Worm (Caenorhabditis elegans) whole organism, L2 larva: Measurements from ENCODE around the gene C25H3.11.

Experiments used
- C34F6.9 ChIP-seq: fragments of 150-350 bp; optimal IDR thresholded peaks from 2 replicates; lab custom pipeline; 2014; ENCODE audit warnings: missing biosample characterization, missing genetic modification characterization
- F13H6.1 ChIP-seq: sonication (generic microtip); optimal IDR thresholded peaks from 2 replicates; lab custom pipeline; 2016; ENCODE audit warnings: missing genetic modification characterization, missing compliant biosample characterization
- R02D3.7 ChIP-seq: fragments of 150-350 bp; optimal IDR thresholded peaks from 2 replicates; lab custom pipeline; 2014; ENCODE audit warnings: missing biosample characterization, missing genetic modification characterization
- Y55F3AM.14 ChIP-seq: fragments of 200-800 bp; sonication (Bioruptor generic); optimal IDR thresholded peaks from 2 replicates; lab custom pipeline; 2018; ENCODE audit warnings: mild to moderate bottlenecking, missing genetic modification characterization, missing compliant biosample characterization
- alr-1 ChIP-seq: fragments of 150-350 bp; optimal IDR thresholded peaks from 2 replicates; lab custom pipeline; 2014; ENCODE audit warnings: missing biosample characterization, missing genetic modification characterization
- aly-2 ChIP-seq: fragments of 150-350 bp; optimal IDR thresholded peaks from 2 replicates; lab custom pipeline; 2014; ENCODE audit warnings: missing biosample characterization, missing genetic modification characterization
- blmp-1 ChIP-seq: sonication (generic microtip); optimal IDR thresholded peaks from 2 replicates; lab custom pipeline; 2017; ENCODE audit warnings: missing genetic modification characterization, mild to moderate bottlenecking, missing compliant biosample characterization, antibody characterized with exemption, moderate library complexity; ENCODE audit not compliant: insufficient read depth
- ceh-16 ChIP-seq: fragments of 150-350 bp; optimal IDR thresholded peaks from 2 replicates; lab custom pipeline; 2014; ENCODE audit warnings: missing biosample characterization, missing genetic modification characterization
- ceh-82 ChIP-seq: fragments of 150-350 bp; optimal IDR thresholded peaks from 2 replicates; lab custom pipeline; 2014; ENCODE audit warnings: missing biosample characterization, missing genetic modification characterization
- crh-2 ChIP-seq: sonication (generic microtip); optimal IDR thresholded peaks from 2 replicates; lab custom pipeline; 2017; ENCODE audit warnings: missing biosample characterization, missing genetic modification characterization
- dmd-4 ChIP-seq: sonication (generic microtip); optimal IDR thresholded peaks from 2 replicates; lab custom pipeline; 2017; ENCODE audit warnings: missing biosample characterization, missing genetic modification characterization
- elt-1 ChIP-seq: fragments of 150-350 bp; optimal IDR thresholded peaks from 2 replicates; lab custom pipeline; 2014; ENCODE audit warnings: missing biosample characterization, missing genetic modification characterization
- fos-1 ChIP-seq: fragments of 150-350 bp; optimal IDR thresholded peaks from 2 replicates; lab custom pipeline; 2014; ENCODE audit warnings: missing biosample characterization, missing genetic modification characterization
- gmeb-1 ChIP-seq: fragments of 150-350 bp; optimal IDR thresholded peaks from 2 replicates; lab custom pipeline; 2014; ENCODE audit warnings: missing biosample characterization, missing genetic modification characterization
- lin-11 ChIP-seq: fragments of 150-350 bp; sonication (generic microtip); optimal IDR thresholded peaks from 2 replicates; lab custom pipeline; 2014; ENCODE audit warnings: missing biosample characterization, missing genetic modification characterization, inconsistent platforms, mixed read lengths
- lin-39 ChIP-seq: fragments of 150-350 bp; optimal IDR thresholded peaks from 2 replicates; lab custom pipeline; 2014; ENCODE audit warnings: missing biosample characterization, missing genetic modification reagents, missing genetic modification characterization
- lsy-2 ChIP-seq, 2 experiments: fragments of 150-350 bp in 1 of 2; sonication (generic microtip) in 1 of 2; optimal IDR thresholded peaks; 2 replicates each; lab custom pipeline; 2014 to 2017; ENCODE audit warnings: missing biosample characterization in 2 of 2, missing genetic modification characterization in 2 of 2
- mab-5 ChIP-seq: fragments of 150-350 bp; optimal IDR thresholded peaks from 2 replicates; lab custom pipeline; 2014; ENCODE audit warnings: missing biosample characterization, missing genetic modification characterization
- mbf-1 ChIP-seq: sonication (generic microtip); optimal IDR thresholded peaks from 2 replicates; lab custom pipeline; 2017; ENCODE audit warnings: missing biosample characterization, missing genetic modification characterization
- nhr-10 ChIP-seq: sonication (generic microtip); optimal IDR thresholded peaks from 2 replicates; lab custom pipeline; 2017; ENCODE audit warnings: missing biosample characterization, missing genetic modification characterization
- nhr-12 ChIP-seq: fragments of 150-350 bp; optimal IDR thresholded peaks from 2 replicates; lab custom pipeline; 2014; ENCODE audit warnings: missing biosample characterization, missing genetic modification characterization
- nhr-129 ChIP-seq: fragments of 150-350 bp; optimal IDR thresholded peaks from 2 replicates; lab custom pipeline; 2014; ENCODE audit warnings: missing biosample characterization, missing genetic modification characterization
- nhr-21 ChIP-seq: fragments of 150-350 bp; optimal IDR thresholded peaks from 2 replicates; lab custom pipeline; 2014; ENCODE audit warnings: missing biosample characterization, missing genetic modification characterization
- nhr-23 ChIP-seq: fragments of 150-350 bp; optimal IDR thresholded peaks from 2 replicates; lab custom pipeline; 2014; ENCODE audit warnings: missing biosample characterization, missing genetic modification reagents, missing genetic modification characterization
- nhr-25 ChIP-seq: fragments of 150-350 bp; sonication (generic microtip); optimal IDR thresholded peaks from 3 replicates; lab custom pipeline; 2014; ENCODE audit warnings: missing biosample characterization, missing genetic modification characterization
- nhr-6 ChIP-seq: fragments of 150-350 bp; optimal IDR thresholded peaks from 2 replicates; lab custom pipeline; 2014; ENCODE audit warnings: missing biosample characterization, missing genetic modification characterization
- nhr-77 ChIP-seq: fragments of 150-350 bp; optimal IDR thresholded peaks from 2 replicates; lab custom pipeline; 2014; ENCODE audit warnings: missing biosample characterization, missing genetic modification characterization
- sem-4 ChIP-seq: fragments of 150-350 bp; optimal IDR thresholded peaks from 2 replicates; lab custom pipeline; 2014; ENCODE audit warnings: missing biosample characterization, missing genetic modification reagents, missing genetic modification characterization
- skn-1 ChIP-seq: sonication (generic microtip); optimal IDR thresholded peaks from 2 replicates; lab custom pipeline; 2017; ENCODE audit warnings: missing biosample characterization, missing genetic modification characterization
- sma-3 ChIP-seq: sonication (generic microtip); optimal IDR thresholded peaks from 2 replicates; lab custom pipeline; 2016; ENCODE audit warnings: missing genetic modification reagents, missing genetic modification characterization, missing compliant biosample characterization
- sma-9 ChIP-seq, 2 experiments: fragments of 150-350 bp in 1 of 2; sonication (generic microtip) in 1 of 2; optimal IDR thresholded peaks; 2 replicates each; lab custom pipeline; 2014 to 2016; ENCODE audit warnings: missing genetic modification characterization in 2 of 2, mild to moderate bottlenecking in 1 of 2, missing biosample characterization in 1 of 2, missing compliant biosample characterization in 1 of 2, missing genetic modification reagents in 1 of 2, moderate library complexity in 1 of 2
- snpc-4 ChIP-seq: fragments of 150-350 bp; optimal IDR thresholded peaks from 2 replicates; lab custom pipeline; 2014; ENCODE audit warnings: missing biosample characterization, missing genetic modification characterization
- unc-39 ChIP-seq: fragments of 150-350 bp; optimal IDR thresholded peaks from 2 replicates; lab custom pipeline; 2014; ENCODE audit warnings: missing biosample characterization, missing genetic modification characterization
- unc-62 ChIP-seq: fragments of 150-350 bp; optimal IDR thresholded peaks from 2 replicates; lab custom pipeline; 2014; ENCODE audit warnings: missing biosample characterization, missing genetic modification reagents, missing genetic modification characterization
- zag-1 ChIP-seq: fragments of 150-350 bp; optimal IDR thresholded peaks from 2 replicates; lab custom pipeline; 2014; ENCODE audit warnings: missing biosample characterization, missing genetic modification characterization
- ztf-1 ChIP-seq: fragments of 200-800 bp; sonication (Bioruptor generic); conservative IDR thresholded peaks from 2 replicates; pipeline ENCODE4 v1.3.6; 2022; ENCODE audit warnings: missing genetic modification characterization, missing compliant biosample characterization
- ztf-11 ChIP-seq: sonication (generic microtip); optimal IDR thresholded peaks from 2 replicates; lab custom pipeline; 2017; ENCODE audit warnings: missing biosample characterization, missing genetic modification characterization
- ztf-4 ChIP-seq: fragments of 150-350 bp; optimal IDR thresholded peaks from 2 replicates; lab custom pipeline; 2014; ENCODE audit warnings: missing biosample characterization, missing genetic modification characterization

Gene C25H3.11

DNA sequence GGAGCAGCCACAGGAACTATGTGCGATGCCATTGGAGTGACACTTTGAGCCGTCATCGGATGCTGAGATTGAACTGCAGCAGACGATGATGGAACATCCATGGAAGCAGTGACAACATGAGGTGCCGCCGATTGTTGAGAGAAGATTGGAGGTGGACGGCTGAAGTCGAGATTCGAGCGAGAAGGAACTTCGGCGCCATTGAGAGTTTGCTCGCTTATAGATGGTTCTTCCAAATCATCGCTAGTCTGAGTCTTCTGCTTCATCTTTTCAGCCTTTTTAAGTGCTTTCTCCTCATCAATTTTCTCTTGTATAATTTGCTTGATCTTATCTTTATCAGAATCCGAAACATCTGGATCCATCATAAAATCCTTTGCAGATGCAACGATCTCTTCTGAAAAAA is 46.7 kb downstream of the C25H3.11 start:
- TF ChIP-seq lsy-2 (tag; optimal IDR thresholded peaks at IDR 0.05; lab: Kevin White, UChicago) (no peak), nhr-12 (tag; lab: Kevin White, UChicago) (no peak), ceh-16 (tag; lab: Kevin White, UChicago) (no peak), unc-39 (no peak), ztf-1 (no peak), F13H6.1 (tag; lab: Kevin White, UChicago) (no peak), elt-1 (tag; lab: Kevin White, UChicago) (no peak), nhr-23 (tag; lab: Kevin White, UChicago) (no peak), dmd-4 (tag; lab: Kevin White, UChicago) (no peak), Y55F3AM.14 (GFP tag; lab: Kevin White, UChicago) (no peak), nhr-21 (tag; lab: Kevin White, UChicago) (no peak), nhr-10 (no peak), nhr-6 (tag; lab: Kevin White, UChicago) (no peak), mbf-1 (tag; lab: Kevin White, UChicago) (no peak), blmp-1 (tag; lab: Kevin White, UChicago) (no peak), R02D3.7 (tag; lab: Kevin White, UChicago) (no peak), mab-5 (tag; lab: Kevin White, UChicago) (no peak), sem-4 (no peak), ztf-4 (no peak), aly-2 (no peak)

DNA sequence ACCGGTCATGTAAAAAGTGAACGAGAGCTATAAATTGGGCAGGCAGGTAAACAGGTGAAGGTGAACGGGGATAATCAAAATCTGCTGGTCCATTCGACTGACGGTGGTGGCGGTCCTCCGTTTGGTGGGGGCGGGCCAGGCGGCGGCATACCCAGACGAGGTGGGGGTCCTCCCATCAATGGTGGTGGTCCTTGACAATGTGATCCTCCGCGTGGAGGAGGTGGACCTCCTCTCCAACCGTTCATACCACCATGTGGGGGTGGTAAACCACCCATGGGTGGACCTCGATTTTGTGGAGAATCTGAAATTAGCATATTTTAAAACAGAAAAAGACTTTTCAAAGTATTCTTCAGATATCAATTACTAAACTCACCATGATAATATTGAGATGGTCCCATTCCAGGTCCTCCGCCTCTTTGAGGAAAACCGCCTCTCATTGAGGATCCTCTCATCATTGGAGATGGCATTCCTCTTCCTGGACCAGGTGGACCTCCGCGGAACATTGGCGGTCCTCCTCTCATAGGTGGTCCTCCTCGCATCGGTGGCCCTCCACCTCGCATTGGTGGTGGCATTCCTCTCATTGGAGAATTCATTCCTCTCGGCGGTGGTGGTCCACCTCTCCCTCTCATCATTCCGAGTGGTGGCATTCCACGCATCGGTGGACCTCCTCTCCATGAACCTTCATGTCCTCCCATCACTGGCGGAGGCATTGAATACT is 48.3 kb downstream of the C25H3.11 start:
- TF ChIP-seq sem-4 (no peak), snpc-4 (tag; lab: Kevin White, UChicago) (no peak), nhr-23 (tag; lab: Kevin White, UChicago) (no peak), skn-1 (no peak), sma-9 (GFP tag; optimal IDR thresholded peaks at IDR 0.05; lab: Kevin White, UChicago) (no peak), sma-9 (tag; optimal IDR thresholded peaks at IDR 0.05; lab: Kevin White, UChicago) (no peak), R02D3.7 (tag; lab: Kevin White, UChicago) (no peak), sma-3 (GFP tag; lab: Kevin White, UChicago) (no peak), nhr-12 (tag; lab: Kevin White, UChicago) (no peak), C34F6.9 (tag; lab: Kevin White, UChicago) (no peak), fos-1 (no peak), ztf-11 (no peak), unc-62 (GFP tag; lab: Kevin White, UChicago) (no peak), blmp-1 (tag; lab: Kevin White, UChicago) (no peak)

DNA sequence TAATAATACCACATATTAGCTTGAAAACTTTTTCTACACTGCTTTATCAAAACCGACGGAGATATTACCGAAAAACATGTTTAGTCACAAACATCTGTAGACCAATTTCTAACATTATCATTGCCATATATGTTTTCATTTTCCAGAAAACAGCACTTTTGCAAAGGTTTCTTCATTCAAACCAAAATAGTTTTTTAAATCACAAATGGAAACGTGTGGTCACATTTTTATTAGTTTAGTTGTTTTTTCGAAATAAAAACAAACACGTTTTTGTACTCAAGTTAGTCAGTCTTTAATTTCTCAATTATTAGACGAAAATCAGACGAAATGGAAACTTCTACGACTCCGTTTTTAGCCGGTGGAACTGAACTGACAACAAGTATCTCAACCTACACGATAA is 50.8 kb downstream of the C25H3.11 start, which contains the start of gene F59E12.3:
TSS of gene F59E12.3 (plus strand) at position 301 of the 400 bp plus-strand sequence.
- TF ChIP-seq nhr-12 (tag; lab: Kevin White, UChicago) (no peak), lin-11 (tag; lab: Kevin White, UChicago) (no peak), unc-39 (no peak), skn-1 (no peak), snpc-4 (tag; lab: Kevin White, UChicago) (no peak), alr-1 (tag; lab: Kevin White, UChicago) (no peak), R02D3.7 (tag; lab: Kevin White, UChicago) (no peak), nhr-77 (tag; lab: Kevin White, UChicago) (no peak), gmeb-1 (no peak), mbf-1 (tag; lab: Kevin White, UChicago) (no peak), C34F6.9 (tag; lab: Kevin White, UChicago) (no peak), elt-1 (tag; lab: Kevin White, UChicago) (no peak), sma-9 (GFP tag; optimal IDR thresholded peaks at IDR 0.05; lab: Kevin White, UChicago) (no peak), sma-9 (tag; optimal IDR thresholded peaks at IDR 0.05; lab: Kevin White, UChicago) (no peak), nhr-129 (no peak), crh-2 (tag; lab: Kevin White, UChicago) (no peak), lin-39 (no peak), aly-2 (no peak), nhr-21 (tag; lab: Kevin White, UChicago) (no peak), nhr-25 (no peak), fos-1 (no peak)

DNA sequence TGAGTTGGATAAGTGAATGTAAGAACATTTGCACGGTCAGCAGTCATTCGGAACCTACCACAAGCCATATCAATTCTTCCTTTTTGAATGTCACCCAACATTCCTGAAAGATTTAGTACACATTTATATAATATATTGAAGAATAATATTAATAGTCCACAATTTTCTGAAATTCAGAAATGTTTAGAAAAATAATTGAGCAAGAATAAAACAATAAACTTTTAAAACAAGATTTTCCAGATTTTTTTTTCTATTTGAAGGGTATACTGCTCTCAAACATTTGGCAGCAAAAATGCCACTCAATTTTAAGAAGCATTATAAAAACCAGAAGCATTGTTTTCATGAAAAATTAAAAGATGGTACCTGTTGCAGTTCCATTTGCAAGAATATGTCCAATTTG is 52.0 kb downstream of the C25H3.11 start, which contains the start of gene F59E12.8:
TSS of gene F59E12.8 (minus strand) at position 101 of the 400 bp plus-strand sequence.
- TF ChIP-seq ceh-82 (tag; lab: Kevin White, UChicago) = no peak
- TF ChIP-seq aly-2 = no peak
- TF ChIP-seq zag-1 (tag; lab: Kevin White, UChicago) = no peak
- no peak for TF ChIP-seq nhr-129
